Worm (Caenorhabditis elegans): ENCODE data around the gene srz-5.

srz-5 gene

ce11 chrII:3557417-3557816 is 42.9 kb upstream of the srz-5 start, which contains the start of gene lgc-45:
lgc-45 (plus strand) TSS chrII:3557472.
- TF ChIP-seq nhr-19 (GFP tag; conservative IDR thresholded peaks at IDR 0.05), result no peak
- no peak for TF ChIP-seq pax-3 (tag; optimal IDR thresholded peaks at IDR 0.05)
- TF ChIP-seq ceh-88 (GFP tag; IDR thresholded peaks at IDR 0.05), result no peak
- no peak for TF ChIP-seq hpl-2 (GFP tag; optimal IDR thresholded peaks at IDR 0.05)
- no peak for TF ChIP-seq zag-1 (tag; optimal IDR thresholded peaks at IDR 0.05)
- TF ChIP-seq dpl-1 (GFP tag; optimal IDR thresholded peaks at IDR 0.05), result no peak
- TF ChIP-seq C04F5.9 (tag; optimal IDR thresholded peaks at IDR 0.05), result no peak
- no peak for TF ChIP-seq lir-3 (tag; optimal IDR thresholded peaks at IDR 0.05; ENCODE audit: poor library complexity)
- TF ChIP-seq mdl-1 (tag; optimal IDR thresholded peaks at IDR 0.05), result no peak
- TF ChIP-seq lin-39 (tag; optimal IDR thresholded peaks at IDR 0.05), result no peak

- TF ChIP-seq blmp-1 (tag; optimal IDR thresholded peaks at IDR 0.05) (peak; percentile 68), nhr-90 (tag; optimal IDR thresholded peaks at IDR 0.05; ENCODE audit: poor library complexity) (no peak), elt-3 (tag; optimal IDR thresholded peaks at IDR 0.05) (peak in 4 of 6 experiments; percentile 10 to 78 (median 48)), lin-14 (GFP tag; optimal IDR thresholded peaks at IDR 0.05) (peak; percentile 13)
Measured at ce11 chrII:3556584-3556983, 42.1 kb upstream of the srz-5 start.

DNA sequence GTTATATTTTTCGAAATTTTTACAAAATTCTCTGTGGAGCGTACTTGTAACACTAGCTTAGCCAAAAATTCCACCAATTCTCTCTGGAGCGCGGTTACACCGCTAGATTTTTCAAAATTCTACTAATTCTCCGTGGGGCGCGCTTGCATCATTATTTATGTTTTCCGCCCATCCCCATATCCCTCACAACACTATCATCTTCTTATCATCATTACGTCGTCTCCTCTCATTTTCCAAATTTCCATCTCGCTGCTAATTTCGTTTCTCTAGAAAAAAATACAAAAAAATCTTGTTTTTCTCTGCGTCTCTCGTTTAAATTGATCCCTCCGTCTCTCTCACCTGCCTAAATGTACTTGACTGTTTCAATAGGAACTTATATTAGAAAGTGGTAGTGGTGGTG is 40.8 kb upstream of the srz-5 start:
- TF ChIP-seq lin-13 (GFP tag; optimal IDR thresholded peaks at IDR 0.05) (peak; percentile 0), elt-3 (tag; optimal IDR thresholded peaks at IDR 0.05) (peak in 2 of 6 experiments; percentile 30 to 54), C34B4.2 (tag; optimal IDR thresholded peaks at IDR 0.05) (no peak), pax-3 (tag; optimal IDR thresholded peaks at IDR 0.05) (no peak), blmp-1 (tag; optimal IDR thresholded peaks at IDR 0.05) (peak; percentile 67), nhr-90 (tag; optimal IDR thresholded peaks at IDR 0.05; ENCODE audit: poor library complexity) (peak; percentile 27), nhr-85 (tag) (peak; percentile 85), snu-23 (GFP tag; optimal IDR thresholded peaks at IDR 0.05) (peak; percentile 29), nhr-28 (tag; optimal IDR thresholded peaks at IDR 0.05) (no peak), efl-1 (optimal IDR thresholded peaks at IDR 0.05) (no peak), efl-1 (GFP tag; optimal IDR thresholded peaks at IDR 0.05 in 1 of 2) (peak in 1 of 2 experiments; percentile 19), lir-3 (tag; optimal IDR thresholded peaks at IDR 0.05; ENCODE audit: poor library complexity) (no peak), unc-130 (tag; optimal IDR thresholded peaks at IDR 0.05) (no peak), nhr-19 (GFP tag; conservative IDR thresholded peaks at IDR 0.05) (no peak), tbx-2 (tag; optimal IDR thresholded peaks at IDR 0.05) (peak; percentile 4), vab-15 (tag; optimal IDR thresholded peaks at IDR 0.05) (peak; percentile 18), lin-14 (GFP tag; optimal IDR thresholded peaks at IDR 0.05) (peak; percentile 20), aly-2 (tag; optimal IDR thresholded peaks at IDR 0.05) (no peak), nhr-20 (tag; optimal IDR thresholded peaks at IDR 0.05) (peak; percentile 55), pqm-1 (tag; optimal IDR thresholded peaks at IDR 0.05) (no peak), dpl-1 (GFP tag; optimal IDR thresholded peaks at IDR 0.05) (peak in 1 of 3 experiments; percentile 12), Y116A8C.19 (tag; optimal IDR thresholded peaks at IDR 0.05; ENCODE audit: borderline replicate concordance) (no peak), lin-35 (GFP tag; optimal IDR thresholded peaks at IDR 0.05) (peak in 1 of 2 experiments; percentile 36), mef-2 (tag; optimal IDR thresholded peaks at IDR 0.05) (no peak)

DNA sequence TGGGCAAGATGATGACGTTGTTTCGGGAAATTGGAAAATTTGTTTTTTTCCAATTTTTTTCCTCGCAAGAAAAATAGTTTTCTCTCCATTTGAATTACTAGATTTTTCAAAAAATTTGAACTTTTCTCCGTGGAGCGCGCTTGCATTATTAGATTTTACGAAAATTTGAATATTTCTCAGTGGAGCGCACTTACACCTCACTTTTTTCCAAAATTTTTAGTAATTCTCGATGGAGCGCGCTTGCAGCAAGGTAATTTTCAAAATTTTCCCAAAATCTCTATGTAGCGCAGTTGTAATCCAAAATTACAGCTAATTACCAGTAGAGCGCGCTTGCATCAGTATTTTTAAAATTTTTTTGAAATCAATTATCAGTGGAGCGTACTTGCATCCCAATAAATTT is 40.1 kb upstream of the srz-5 start:
- TF ChIP-seq efl-1 (optimal IDR thresholded peaks at IDR 0.05), result no peak
- peak in 1 of 2 experiments; percentile 64 for TF ChIP-seq efl-1 (GFP tag; optimal IDR thresholded peaks at IDR 0.05 in 1 of 2)
- TF ChIP-seq rnt-1 (tag; optimal IDR thresholded peaks at IDR 0.05), result no peak
- TF ChIP-seq lin-13 (GFP tag; optimal IDR thresholded peaks at IDR 0.05), result no peak

DNA sequence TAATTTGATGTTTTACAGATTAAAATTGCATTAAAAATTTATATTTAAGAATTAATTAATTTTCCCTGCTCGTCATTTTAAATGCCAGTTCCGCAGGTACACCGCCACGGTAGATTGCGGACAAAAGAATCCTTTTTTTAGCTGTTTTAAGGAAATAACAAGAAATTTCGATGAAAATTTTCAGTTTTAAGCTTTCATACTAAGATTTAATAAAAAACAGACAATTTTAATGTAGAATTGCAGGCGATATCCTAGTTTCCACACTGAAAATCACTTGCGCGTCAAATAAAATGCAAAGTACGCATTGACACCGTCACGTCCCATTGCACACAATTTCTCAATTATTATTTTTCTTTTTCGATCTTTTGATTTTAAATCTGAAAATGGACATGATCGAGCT is 38.9 kb upstream of the srz-5 start, which contains the start of gene dnc-3:
dnc-3 (plus strand) TSS at position 272 of the 400 bp plus-strand sequence.
- TF ChIP-seq C04F5.9 (tag; optimal IDR thresholded peaks at IDR 0.05), result peak; percentile 77
- TF ChIP-seq nhr-237 (tag; optimal IDR thresholded peaks at IDR 0.05), result peak; percentile 30
- peak; percentile 67 for TF ChIP-seq sox-4 (tag; optimal IDR thresholded peaks at IDR 0.05)
- TF ChIP-seq ces-1 (GFP tag; optimal IDR thresholded peaks at IDR 0.05), result no peak
- TF ChIP-seq ceh-82 (tag; optimal IDR thresholded peaks at IDR 0.05), result peak in 1 of 3 experiments; percentile 9
- no peak for TF ChIP-seq lir-3 (tag; optimal IDR thresholded peaks at IDR 0.05; ENCODE audit: poor library complexity)
- peak; percentile 44 to 70 for TF ChIP-seq efl-1 (optimal IDR thresholded peaks at IDR 0.05)
- TF ChIP-seq efl-1 (GFP tag; optimal IDR thresholded peaks at IDR 0.05 in 1 of 2), result peak; percentile 52 to 96
- no peak for TF ChIP-seq hpl-2 (GFP tag; optimal IDR thresholded peaks at IDR 0.05)
- no peak for TF ChIP-seq ztf-4 (tag; optimal IDR thresholded peaks at IDR 0.05)
- TF ChIP-seq sup-37 (GFP tag; optimal IDR thresholded peaks at IDR 0.05), result peak; percentile 52
- peak; percentile 50 for TF ChIP-seq ceh-8 (GFP tag; optimal IDR thresholded peaks at IDR 0.05)
- TF ChIP-seq lin-14 (GFP tag; optimal IDR thresholded peaks at IDR 0.05), result peak; percentile 80
- peak; percentile 73 for TF ChIP-seq nhr-90 (tag; optimal IDR thresholded peaks at IDR 0.05; ENCODE audit: poor library complexity)
- peak; percentile 81 for TF ChIP-seq swsn-7 (tag; optimal IDR thresholded peaks at IDR 0.05)
- peak; percentile 70 for TF ChIP-seq pax-3 (tag; optimal IDR thresholded peaks at IDR 0.05)
- peak; percentile 29 for TF ChIP-seq fos-1 (tag; optimal IDR thresholded peaks at IDR 0.05)
- no peak for TF ChIP-seq rnt-1 (tag; optimal IDR thresholded peaks at IDR 0.05)
- TF ChIP-seq alr-1 (tag; optimal IDR thresholded peaks at IDR 0.05; ENCODE audit: borderline replicate concordance), result no peak
- no peak for TF ChIP-seq vab-15 (tag; optimal IDR thresholded peaks at IDR 0.05)
- TF ChIP-seq zag-1 (tag; optimal IDR thresholded peaks at IDR 0.05), result no peak
- TF ChIP-seq aly-2 (tag; optimal IDR thresholded peaks at IDR 0.05), result peak; percentile 20
